Fruit fly (Drosophila melanogaster) whole organism, embryonic: ENCODE data around the gene Txl.

Source experiments
- Awh ChIP-seq: fragments of 200-800 bp; sonication (Bioruptor generic); IDR thresholded peaks from 2 replicates; pipeline ENCODE4, ENCODE4 v1.3.6; 2022; ENCODE audit warnings: missing biosample characterization, missing genetic modification characterization
- Bdp1 ChIP-seq: fragments of 200-800 bp; sonication (Bioruptor generic); optimal IDR thresholded peaks from 3 replicates; lab custom pipeline; 2016; ENCODE audit warnings: missing biosample characterization, missing genetic modification characterization
- Blimp-1 ChIP-seq: fragments of 200-800 bp; sonication (Bioruptor generic); optimal IDR thresholded peaks from 3 replicates; lab custom pipeline; 2018; ENCODE audit warnings: missing biosample characterization, missing genetic modification characterization, mild to moderate bottlenecking, moderate library complexity, missing genetic modification reagents
- Bteb2 ChIP-seq: fragments of 200-800 bp; sonication (Bioruptor generic); optimal IDR thresholded peaks from 2 replicates; lab custom pipeline; 2016; ENCODE audit warnings: missing biosample characterization, missing genetic modification characterization
- CG10543 ChIP-seq: fragments of 200-800 bp; sonication (Bioruptor generic); optimal IDR thresholded peaks from 3 replicates; lab custom pipeline; 2017; ENCODE audit warnings: missing biosample characterization, mild to moderate bottlenecking, missing genetic modification characterization, moderate library complexity
- CG12769 ChIP-seq: fragments of 200-800 bp; sonication (Bioruptor generic); optimal IDR thresholded peaks from 2 replicates; lab custom pipeline; 2019; ENCODE audit warnings: missing biosample characterization, mild to moderate bottlenecking, missing genetic modification characterization, moderate library complexity
- CG14710 ChIP-seq: fragments of 200-800 bp; sonication (Bioruptor generic); optimal IDR thresholded peaks from 3 replicates; lab custom pipeline; 2019; ENCODE audit warnings: missing biosample characterization, mild to moderate bottlenecking, missing genetic modification characterization, moderate library complexity
- CG15479 ChIP-seq: fragments of 200-800 bp; sonication (Bioruptor generic); optimal IDR thresholded peaks from 3 replicates; lab custom pipeline; 2019; ENCODE audit warnings: missing biosample characterization, mild to moderate bottlenecking, missing genetic modification characterization, moderate library complexity
- CG1603 ChIP-seq: fragments of 200-800 bp; sonication (Bioruptor generic); optimal IDR thresholded peaks from 2 replicates; lab custom pipeline; 2019; ENCODE audit warnings: missing biosample characterization, mild to moderate bottlenecking, missing genetic modification characterization, moderate library complexity
- CG17612 ChIP-seq: fragments of 200-800 bp; sonication (Bioruptor generic); IDR thresholded peaks from 2 replicates; pipeline ENCODE4 v1.3.6; 2022; ENCODE audit warnings: missing biosample characterization, missing genetic modification characterization
- CG18764 ChIP-seq: fragments of 200-800 bp; sonication (Bioruptor generic); optimal IDR thresholded peaks from 3 replicates; lab custom pipeline; 2016; ENCODE audit warnings: missing biosample characterization, missing genetic modification characterization
- CG2199 ChIP-seq: fragments of 200-800 bp; sonication (Bioruptor generic); IDR thresholded peaks from 3 replicates; pipeline ENCODE4 v1.3.6; 2022; ENCODE audit warnings: missing biosample characterization, missing genetic modification characterization
- CG31388 ChIP-seq: fragments of 200-800 bp; sonication (Bioruptor generic); optimal IDR thresholded peaks from 2 replicates; lab custom pipeline; 2016; ENCODE audit warnings: missing biosample characterization, missing genetic modification characterization
- CG43689 ChIP-seq: fragments of 200-800 bp; sonication (Bioruptor generic); IDR thresholded peaks from 2 replicates; pipeline ENCODE4 v1.3.6; 2022; ENCODE audit warnings: missing biosample characterization, missing genetic modification characterization
- CG6654 ChIP-seq: fragments of 200-800 bp; sonication (Bioruptor generic); optimal IDR thresholded peaks from 2 replicates; lab custom pipeline; 2017; ENCODE audit warnings: missing biosample characterization, mild to moderate bottlenecking, missing genetic modification characterization
- CG7987 ChIP-seq: fragments of 200-800 bp; sonication (Bioruptor generic); optimal IDR thresholded peaks from 2 replicates; lab custom pipeline; 2018; ENCODE audit warnings: missing biosample characterization, mild to moderate bottlenecking, missing genetic modification characterization, moderate library complexity
- D ChIP-seq, 2 experiments: fragments of 200-800 bp in 1 of 2; fragments of >200 bp in 1 of 2; sonication (Bioruptor generic) in 1 of 2; optimal IDR thresholded peaks; 2 replicates in 1 of 2; 3 replicates in 1 of 2; lab custom pipeline; 2017; ENCODE audit warnings: mild to moderate bottlenecking in 1 of 2, missing biosample characterization in 1 of 2, missing genetic modification characterization in 1 of 2, missing genetic modification reagents in 1 of 2
- D19A ChIP-seq: fragments of 200-800 bp; optimal IDR thresholded peaks from 3 replicates; lab custom pipeline; 2019; ENCODE audit warnings: missing biosample characterization, mild to moderate bottlenecking, missing genetic modification characterization, moderate library complexity
- Deaf1 ChIP-seq: fragments of 200-800 bp; optimal IDR thresholded peaks from 3 replicates; lab custom pipeline; 2019; ENCODE audit warnings: missing biosample characterization, mild to moderate bottlenecking, missing genetic modification characterization, moderate library complexity
- Dfd ChIP-seq, 2 experiments: fragments of >200 bp; optimal IDR thresholded peaks; 2 replicates each; lab custom pipeline; 2017; ENCODE audit warnings: missing biosample characterization in 2 of 2, missing genetic modification characterization in 2 of 2
- Drgx ChIP-seq: fragments of 200-800 bp; sonication (Bioruptor generic); IDR thresholded peaks from 2 replicates; pipeline ENCODE4 v1.3.6; 2022; ENCODE audit warnings: missing biosample characterization, missing genetic modification characterization
- Fer1 ChIP-seq: fragments of 200-800 bp; sonication (Bioruptor generic); optimal IDR thresholded peaks from 2 replicates; lab custom pipeline; 2017; ENCODE audit warnings: missing biosample characterization, mild to moderate bottlenecking, missing genetic modification characterization
- Lpt ChIP-seq: fragments of >200 bp; optimal IDR thresholded peaks from 2 replicates; lab custom pipeline; 2018; ENCODE audit warnings: missing biosample characterization, missing genetic modification characterization
- Optix ChIP-seq: fragments of 200-800 bp; sonication (Bioruptor generic); IDR thresholded peaks from 3 replicates; pipeline ENCODE4 v1.3.6; 2022; ENCODE audit warnings: missing biosample characterization, missing genetic modification characterization
- Scr ChIP-seq: fragments of 200-800 bp; sonication (Bioruptor generic); IDR thresholded peaks from 2 replicates; pipeline ENCODE4 v1.3.6; 2022; ENCODE audit warnings: missing biosample characterization, missing genetic modification characterization; ENCODE audit not compliant: partially characterized antibody
- Sin3A ChIP-seq: fragments of >200 bp; optimal IDR thresholded peaks from 2 replicates; lab custom pipeline; 2018
- abd-A ChIP-seq: fragments of 200-800 bp; sonication (Bioruptor generic); optimal IDR thresholded peaks from 3 replicates; lab custom pipeline; 2019; ENCODE audit warnings: missing biosample characterization, mild to moderate bottlenecking, missing genetic modification characterization, moderate library complexity
- da ChIP-seq: fragments of 200-800 bp; sonication (Bioruptor generic); optimal IDR thresholded peaks from 2 replicates; lab custom pipeline; 2016; ENCODE audit warnings: missing biosample characterization, missing genetic modification characterization
- disco-r ChIP-seq: fragments of 200-800 bp; sonication (Bioruptor generic); optimal IDR thresholded peaks from 2 replicates; lab custom pipeline; 2016; ENCODE audit warnings: missing biosample characterization, missing genetic modification characterization
- dmrt99B ChIP-seq: fragments of 200-800 bp; sonication (Bioruptor generic); optimal IDR thresholded peaks from 2 replicates; lab custom pipeline; 2018; ENCODE audit warnings: missing biosample characterization, mild to moderate bottlenecking, missing genetic modification characterization, moderate library complexity
- gcm ChIP-seq: fragments of 200-800 bp; sonication (Bioruptor generic); optimal IDR thresholded peaks from 2 replicates; lab custom pipeline; 2019; ENCODE audit warnings: missing biosample characterization, mild to moderate bottlenecking, missing genetic modification characterization, moderate library complexity
- ind ChIP-seq: fragments of 200-800 bp; sonication (Bioruptor generic); optimal IDR thresholded peaks from 3 replicates; lab custom pipeline; 2016; ENCODE audit warnings: missing biosample characterization, missing genetic modification characterization
- mld ChIP-seq: fragments of 200-800 bp; sonication (Bioruptor generic); IDR thresholded peaks from 3 replicates; pipeline ENCODE4 v1.3.6; 2022; ENCODE audit warnings: missing biosample characterization, missing genetic modification characterization; ENCODE audit not compliant: partially characterized antibody
- oc ChIP-seq: fragments of 200-800 bp; sonication (Bioruptor generic); optimal IDR thresholded peaks from 2 replicates; lab custom pipeline; 2018; ENCODE audit warnings: missing biosample characterization, mild to moderate bottlenecking, missing genetic modification characterization, moderate library complexity
- pfk ChIP-seq: fragments of 200-800 bp; sonication (Bioruptor generic); optimal IDR thresholded peaks from 2 replicates; lab custom pipeline; 2018; ENCODE audit warnings: missing biosample characterization, mild to moderate bottlenecking, missing genetic modification characterization, moderate library complexity
- pita ChIP-seq: fragments of 200-800 bp; sonication (Bioruptor generic); optimal IDR thresholded peaks from 2 replicates; lab custom pipeline; 2017; ENCODE audit warnings: missing biosample characterization, mild to moderate bottlenecking, missing genetic modification characterization
- ranshi ChIP-seq: fragments of 200-800 bp; sonication (Bioruptor generic); IDR thresholded peaks from 2 replicates; pipeline ENCODE4 v1.3.6; 2022; ENCODE audit warnings: missing biosample characterization, missing genetic modification characterization
- rib ChIP-seq: fragments of 200-800 bp; sonication (Bioruptor generic); IDR thresholded peaks from 2 replicates; pipeline ENCODE4 v1.3.6; 2022; ENCODE audit warnings: missing biosample characterization, missing genetic modification characterization
- sob ChIP-seq: fragments of 200-800 bp; sonication (Bioruptor generic); IDR thresholded peaks from 2 replicates; pipeline ENCODE4 v1.3.6; 2022; ENCODE audit warnings: missing biosample characterization, missing genetic modification characterization
- sr ChIP-seq: fragments of 200-800 bp; sonication (Bioruptor generic); IDR thresholded peaks from 3 replicates; pipeline ENCODE4 v1.3.6; 2022; ENCODE audit warnings: missing biosample characterization, missing genetic modification characterization
- trem ChIP-seq: fragments of 200-800 bp; optimal IDR thresholded peaks from 3 replicates; lab custom pipeline; 2019; ENCODE audit warnings: missing biosample characterization, mild to moderate bottlenecking, missing genetic modification characterization, moderate library complexity
- vvl ChIP-seq: fragments of 200-800 bp; sonication (Bioruptor generic); IDR thresholded peaks from 2 replicates; pipeline ENCODE4 v1.3.6; 2022; ENCODE audit warnings: missing biosample characterization, missing genetic modification characterization
- zen ChIP-seq: fragments of 200-800 bp; sonication (Bioruptor generic); optimal IDR thresholded peaks from 3 replicates; lab custom pipeline; 2018; ENCODE audit warnings: missing biosample characterization, mild to moderate bottlenecking, missing genetic modification characterization, moderate library complexity

Gene Txl

DNA sequence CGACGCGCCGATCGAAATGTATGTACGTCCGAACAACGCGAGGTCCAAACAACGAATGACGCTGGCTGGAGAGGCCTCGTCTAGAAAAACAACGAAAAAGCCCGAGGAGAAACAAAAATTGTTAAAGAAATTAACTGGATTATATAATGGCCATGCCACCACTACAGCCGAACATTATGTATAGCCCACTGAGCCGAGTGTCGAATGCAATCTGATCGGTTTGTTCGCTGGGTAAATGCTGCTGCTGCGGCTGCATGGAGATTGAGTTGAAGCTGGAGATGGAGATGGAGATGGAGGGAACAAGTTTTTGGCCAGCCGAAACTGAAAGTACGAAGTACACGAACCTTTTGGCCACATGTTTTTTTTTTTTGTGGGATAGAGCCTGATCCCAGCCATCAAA lies 21.0 kb downstream of the Txl start, which contains the start of gene Cralbp (continued):
- TF ChIP-seq CG7987 (GFP tag; lab: Kevin White, UChicago) (no peak), sob (no peak), da (no peak), oc (tag; lab: Kevin White, UChicago) (peak; percentile 45), zen (tag; lab: Kevin White, UChicago) (no peak), Drgx (GFP tag; lab: Robert Waterston, UW) (0 out of 2 replicates have a peak, but pooled peaks have one; percentile 22), CG1603 (tag; lab: Kevin White, UChicago) (no peak), CG12769 (peak; percentile 38), Deaf1 (peak; percentile 77), pita (no peak), Blimp-1 (peak; percentile 54), ind (no peak), gcm (GFP tag; lab: Kevin White, UChicago) (no peak), dmrt99B (tag; lab: Kevin White, UChicago) (no peak), Lpt (no peak), Scr (no peak), CG18764 (GFP tag; lab: Kevin White, UChicago) (no peak), Bteb2 (no peak), trem (tag; lab: Kevin White, UChicago) (no peak)

- TF ChIP-seq Dfd (GFP tag; optimal IDR thresholded peaks at IDR 0.05; lab: Kevin White, UChicago) = no peak
- TF ChIP-seq Bdp1 = no peak
- no peak for TF ChIP-seq Fer1 (GFP tag; lab: Kevin White, UChicago)
- TF ChIP-seq mld (GFP tag; lab: Robert Waterston, UW) = no peak
- TF ChIP-seq sr (GFP tag; lab: Robert Waterston, UW) = peak; percentile 82
- peak; percentile 36; the same call in 1 of the 2 replicates for TF ChIP-seq vvl (GFP tag; lab: Robert Waterston, UW)
- TF ChIP-seq CG31388 (GFP tag; lab: Kevin White, UChicago) = no peak
- TF ChIP-seq CG6654 (GFP tag; lab: Kevin White, UChicago) = no peak
- TF ChIP-seq ranshi (GFP tag; lab: Robert Waterston, UW) = no peak
- no peak for TF ChIP-seq D19A
- TF ChIP-seq Sin3A = no peak
- no peak for TF ChIP-seq disco-r
- TF ChIP-seq CG14710 = no peak
- peak; percentile 84 for TF ChIP-seq Awh
- no peak for TF ChIP-seq pita
- TF ChIP-seq CG17612 = no peak
- TF ChIP-seq CG15479 (GFP tag; lab: Kevin White, UChicago) = peak; percentile 44
- TF ChIP-seq pfk (GFP tag; lab: Kevin White, UChicago) = no peak
- no peak for TF ChIP-seq CG2199 (GFP tag; lab: Robert Waterston, UW)
- no peak for TF ChIP-seq CG10543 (GFP tag; lab: Kevin White, UChicago)
- TF ChIP-seq abd-A (tag; lab: Kevin White, UChicago) = peak; percentile 52
- TF ChIP-seq Optix = no peak
- no peak for TF ChIP-seq CG43689
- TF ChIP-seq D (optimal IDR thresholded peaks at IDR 0.05; lab: Kevin White, UChicago) = no peak
- TF ChIP-seq D (GFP tag; optimal IDR thresholded peaks at IDR 0.05; lab: Kevin White, UChicago) = no peak
- TF ChIP-seq rib (GFP tag; lab: Robert Waterston, UW) = no peak
Observed at dm6 chr3L:5787476-5787875, 21.8 kb downstream of the Txl start.
